Fruit fly (Drosophila melanogaster) whole organism, adult: ENCODE data around the gene CG12784.

ENCODE experiments used
- CG11617 ChIP-seq: fragments of 200-800 bp; sonication (Bioruptor generic); optimal IDR thresholded peaks from 2 replicates; lab custom pipeline; 2017; ENCODE audit warnings: mild to moderate bottlenecking, missing biosample characterization, missing genetic modification reagents, missing genetic modification characterization
- CG12768 ChIP-seq: fragments of 200-800 bp; sonication (Bioruptor generic); optimal IDR thresholded peaks from 2 replicates; lab custom pipeline; 2017; ENCODE audit warnings: missing biosample characterization, missing genetic modification characterization, mild to moderate bottlenecking, moderate library complexity, missing genetic modification reagents
- CG14711 ChIP-seq: fragments of 200-800 bp; sonication (Bioruptor generic); optimal IDR thresholded peaks from 2 replicates; lab custom pipeline; 2018; ENCODE audit warnings: missing biosample characterization, mild to moderate bottlenecking, missing genetic modification characterization, moderate library complexity
- CG1620 ChIP-seq: fragments of 200-800 bp; sonication (Bioruptor generic); optimal IDR thresholded peaks from 2 replicates; lab custom pipeline; 2016; ENCODE audit warnings: missing biosample characterization, missing genetic modification characterization
- CG33017 ChIP-seq: fragments of 200-800 bp; sonication (Bioruptor generic); optimal IDR thresholded peaks from 2 replicates; lab custom pipeline; 2018; ENCODE audit warnings: missing biosample characterization, mild to moderate bottlenecking, missing genetic modification characterization, moderate library complexity
- CG5204 ChIP-seq: fragments of 200-800 bp; sonication (Bioruptor generic); optimal IDR thresholded peaks from 2 replicates; lab custom pipeline; 2016; ENCODE audit warnings: missing biosample characterization, missing genetic modification characterization
- CG7045 ChIP-seq: fragments of 200-800 bp; sonication (Bioruptor generic); optimal IDR thresholded peaks from 2 replicates; lab custom pipeline; 2017; ENCODE audit warnings: missing biosample characterization, mild to moderate bottlenecking, missing genetic modification characterization
- CG7101 ChIP-seq: fragments of 200-800 bp; sonication (Bioruptor generic); optimal IDR thresholded peaks from 2 replicates; lab custom pipeline; 2018; ENCODE audit warnings: missing biosample characterization, mild to moderate bottlenecking, missing genetic modification characterization, moderate library complexity
- Clk ChIP-seq: fragments of 200-800 bp; sonication (Bioruptor generic); optimal IDR thresholded peaks from 2 replicates; lab custom pipeline; 2017; ENCODE audit warnings: missing biosample characterization, missing genetic modification characterization
- Crg-1 ChIP-seq: fragments of 200-800 bp; sonication (Bioruptor generic); optimal IDR thresholded peaks from 2 replicates; lab custom pipeline; 2016; ENCODE audit warnings: missing biosample characterization, missing genetic modification characterization
- Hr96 ChIP-seq: fragments of 200-800 bp; sonication (Bioruptor generic); optimal IDR thresholded peaks from 2 replicates; lab custom pipeline; 2016; ENCODE audit warnings: missing biosample characterization, missing genetic modification characterization
- Mnt ChIP-seq: fragments of 200-800 bp; sonication (Bioruptor generic); optimal IDR thresholded peaks from 2 replicates; lab custom pipeline; 2016; ENCODE audit warnings: missing biosample characterization, mild to moderate bottlenecking, missing genetic modification characterization
- bab1 ChIP-seq: fragments of 200-800 bp; sonication (Bioruptor generic); optimal IDR thresholded peaks from 3 replicates; lab custom pipeline; 2019; ENCODE audit warnings: missing biosample characterization, mild to moderate bottlenecking, missing genetic modification characterization, moderate library complexity
- cic ChIP-seq: fragments of 200-800 bp; sonication (Bioruptor generic); optimal IDR thresholded peaks from 2 replicates; lab custom pipeline; 2017; ENCODE audit warnings: missing biosample characterization, mild to moderate bottlenecking, missing genetic modification characterization, moderate library complexity
- cnc ChIP-seq, 2 experiments: fragments of >200 bp; optimal IDR thresholded peaks; 2 replicates each; lab custom pipeline; 2017
- kay ChIP-seq: fragments of 200-800 bp; sonication (Bioruptor generic); peaks from one replicate; lab custom pipeline; 2016; ENCODE audit warnings: missing biosample characterization, missing genetic modification characterization, borderline replicate concordance
- ovo ChIP-seq: fragments of 200-800 bp; sonication (Bioruptor generic); optimal IDR thresholded peaks from 2 replicates; lab custom pipeline; 2016; ENCODE audit warnings: missing biosample characterization, missing genetic modification characterization
- pad ChIP-seq: fragments of 200-800 bp; sonication (Bioruptor generic); optimal IDR thresholded peaks from 3 replicates; lab custom pipeline; 2017; ENCODE audit warnings: missing biosample characterization, missing genetic modification characterization, mild to moderate bottlenecking, moderate library complexity, missing genetic modification reagents
- tj ChIP-seq: fragments of 200-800 bp; sonication (Bioruptor generic); optimal IDR thresholded peaks from 3 replicates; lab custom pipeline; 2017; ENCODE audit warnings: missing biosample characterization, mild to moderate bottlenecking, missing genetic modification characterization, moderate library complexity
- toe ChIP-seq: fragments of 200-800 bp; sonication (Bioruptor generic); optimal IDR thresholded peaks from 2 replicates; lab custom pipeline; 2016; ENCODE audit warnings: missing biosample characterization, missing genetic modification characterization

CG12784 gene

DNA sequence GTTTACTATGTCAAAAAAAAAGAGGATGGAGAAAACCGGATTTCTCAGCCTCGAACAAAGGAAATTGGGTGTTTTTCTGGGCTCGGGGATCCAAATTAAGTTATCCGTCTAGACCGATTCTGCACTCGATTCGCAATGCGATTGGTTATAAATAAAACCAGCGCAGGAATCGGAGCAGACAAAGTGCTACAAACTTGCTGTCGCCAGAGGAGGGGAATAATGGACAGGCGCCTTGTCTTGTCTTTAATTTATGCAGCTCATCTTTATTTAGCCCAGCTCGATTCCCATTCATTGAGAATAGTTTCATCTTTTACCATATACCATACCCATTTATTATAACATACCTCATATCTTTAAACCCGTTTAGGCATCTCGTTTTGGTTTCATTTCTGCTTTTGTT, 41.8 kb downstream of the CG12784 start:
- no peak for TF ChIP-seq kay
- TF ChIP-seq CG7045 (GFP tag; lab: Kevin White, UChicago): no peak
- no peak for TF ChIP-seq ovo (GFP tag; lab: Kevin White, UChicago)
- TF ChIP-seq Clk: no peak
- no peak for TF ChIP-seq CG14711 (tag; lab: Kevin White, UChicago)
- TF ChIP-seq cic: no peak
- TF ChIP-seq pad: no peak

DNA sequence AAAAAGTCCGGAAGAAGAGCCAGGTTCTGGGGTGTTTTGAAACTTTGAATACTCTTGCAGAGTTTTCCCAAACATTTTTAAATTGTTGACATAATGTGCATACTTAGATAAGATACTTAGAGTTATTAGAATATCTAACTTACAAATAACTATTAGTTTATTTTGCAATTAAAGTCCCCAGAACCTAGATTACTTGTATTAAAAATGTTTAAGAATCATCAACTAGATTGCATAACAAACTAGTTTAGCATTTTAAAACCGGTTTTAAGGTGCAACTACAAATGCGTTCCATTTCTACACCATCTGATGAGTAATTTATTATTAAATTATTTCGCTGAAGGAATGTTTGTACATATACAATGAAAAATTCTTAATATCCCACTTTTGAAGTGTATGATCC, 43.4 kb downstream of the CG12784 start:
- TF ChIP-seq cic: no peak
- no peak for TF ChIP-seq CG11617
- no peak for TF ChIP-seq bab1 (GFP tag; lab: Kevin White, UChicago)
- no peak for TF ChIP-seq Crg-1 (GFP tag; lab: Kevin White, UChicago)
- no peak for TF ChIP-seq CG14711 (tag; lab: Kevin White, UChicago)
- TF ChIP-seq kay: no peak
- TF ChIP-seq toe (GFP tag; lab: Kevin White, UChicago): no peak
- no peak for TF ChIP-seq cnc (optimal IDR thresholded peaks at IDR 0.05; lab: Kevin White, UChicago)
- no peak for TF ChIP-seq Clk
- TF ChIP-seq Hr96 (GFP tag; lab: Kevin White, UChicago): no peak
- no peak for TF ChIP-seq CG7045 (GFP tag; lab: Kevin White, UChicago)
- TF ChIP-seq CG33017: no peak
- no peak for TF ChIP-seq ovo (GFP tag; lab: Kevin White, UChicago)
- TF ChIP-seq tj: no peak
- TF ChIP-seq CG5204 (GFP tag; lab: Kevin White, UChicago): no peak
- no peak for TF ChIP-seq CG1620 (GFP tag; lab: Kevin White, UChicago)
- TF ChIP-seq Mnt (GFP tag; lab: Kevin White, UChicago): no peak
- TF ChIP-seq CG7101 (tag; lab: Kevin White, UChicago): no peak
- no peak for TF ChIP-seq CG12768 (GFP tag; lab: Kevin White, UChicago)
- no peak for TF ChIP-seq pad

DNA sequence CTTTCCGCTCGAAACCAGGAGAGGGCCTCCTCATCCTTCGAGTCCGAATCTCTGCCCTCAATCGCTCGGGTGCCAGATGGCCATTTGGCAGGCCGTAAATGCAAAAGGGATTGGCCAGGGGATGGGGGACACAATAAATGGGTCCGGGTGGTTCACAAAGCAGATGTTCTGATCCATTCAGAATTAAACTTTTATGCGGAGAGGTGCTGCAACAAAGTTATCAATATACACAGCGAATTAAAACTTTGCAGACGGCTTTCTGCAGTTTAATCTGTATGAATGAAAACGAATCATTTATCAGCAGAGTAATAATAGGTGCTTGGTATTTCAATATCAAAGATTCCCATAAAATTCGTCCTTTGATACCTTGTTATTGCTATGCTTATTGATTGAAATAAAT, 44.4 kb downstream of the CG12784 start:
- TF ChIP-seq tj (no peak), CG14711 (tag; lab: Kevin White, UChicago) (no peak), cnc (optimal IDR thresholded peaks at IDR 0.05; lab: Kevin White, UChicago) (no peak), CG12768 (GFP tag; lab: Kevin White, UChicago) (no peak), CG7045 (GFP tag; lab: Kevin White, UChicago) (no peak), cic (no peak), Clk (no peak), CG7101 (tag; lab: Kevin White, UChicago) (no peak), toe (GFP tag; lab: Kevin White, UChicago) (no peak), Crg-1 (GFP tag; lab: Kevin White, UChicago) (no peak), pad (no peak), CG33017 (no peak), CG1620 (GFP tag; lab: Kevin White, UChicago) (no peak), CG5204 (GFP tag; lab: Kevin White, UChicago) (no peak), kay (no peak), Mnt (GFP tag; lab: Kevin White, UChicago) (no peak), CG11617 (no peak)

DNA sequence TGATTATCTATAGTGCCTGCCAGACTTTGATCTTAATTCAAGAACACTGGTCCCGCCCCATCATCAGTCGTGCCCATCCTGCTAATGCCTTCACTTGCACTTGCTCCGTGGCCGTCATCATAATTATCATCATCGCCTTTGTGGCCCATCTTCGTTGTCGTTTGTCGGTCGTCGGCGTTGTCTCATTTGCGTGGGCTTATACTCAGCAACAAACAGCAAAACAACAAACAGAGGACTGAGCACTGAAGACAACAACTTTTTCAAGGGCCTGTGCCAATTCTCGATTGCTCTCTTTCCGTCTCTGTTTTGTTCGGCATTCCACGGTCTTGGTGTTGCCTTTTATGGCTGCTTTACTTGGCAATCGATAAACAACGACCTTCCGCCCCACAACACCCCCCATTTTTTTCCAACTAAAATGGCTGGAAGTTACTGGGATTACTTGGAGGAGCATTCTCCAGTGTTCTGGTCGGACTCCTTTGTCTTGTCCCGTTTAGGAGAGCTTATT, 45.0 kb downstream of the CG12784 start:
- TF ChIP-seq Crg-1 (GFP tag; lab: Kevin White, UChicago) (no peak), CG7101 (tag; lab: Kevin White, UChicago) (no peak), Clk (no peak), tj (no peak), CG1620 (GFP tag; lab: Kevin White, UChicago) (no peak), Hr96 (GFP tag; lab: Kevin White, UChicago) (no peak), cic (no peak), Mnt (GFP tag; lab: Kevin White, UChicago) (no peak), CG5204 (GFP tag; lab: Kevin White, UChicago) (no peak), ovo (GFP tag; lab: Kevin White, UChicago) (no peak), cnc (optimal IDR thresholded peaks at IDR 0.05; lab: Kevin White, UChicago) (no peak), CG14711 (tag; lab: Kevin White, UChicago) (no peak)

dm6 chr3R:15810369-15810768, 47.5 kb downstream of the CG12784 start:
- no peak for TF ChIP-seq Mnt (GFP tag; lab: Kevin White, UChicago)
- TF ChIP-seq CG11617: no peak
- TF ChIP-seq toe (GFP tag; lab: Kevin White, UChicago): no peak
- no peak for TF ChIP-seq Crg-1 (GFP tag; lab: Kevin White, UChicago)
